Worm (Caenorhabditis elegans): ENCODE data around the gene hil-3.

- TF ChIP-seq T22C8.4 (GFP tag; IDR thresholded peaks at IDR 0.05) (no peak), klf-2 (GFP tag; conservative IDR thresholded peaks at IDR 0.05) (no peak), med-1 (GFP tag; optimal IDR thresholded peaks at IDR 0.05; ENCODE audit: insufficient read depth) (no peak)
Observed at ce11 chrX:8201210-8201609, 42.2 kb downstream of the hil-3 start.

Measured in whole organism, midembryonic.